Fruit fly (Drosophila melanogaster) whole organism, pupa: ENCODE results near the gene Dnai2.

ENCODE experiments used
- CG15710 ChIP-seq: fragments of 200-800 bp; sonication (Bioruptor generic); optimal IDR thresholded peaks from 2 replicates; lab custom pipeline; 2018; ENCODE audit warnings: missing biosample characterization, mild to moderate bottlenecking, missing genetic modification characterization, moderate library complexity
- CG8301 ChIP-seq: fragments of 200-800 bp; sonication (Bioruptor generic); optimal IDR thresholded peaks from 2 replicates; lab custom pipeline; 2018; ENCODE audit warnings: missing biosample characterization, mild to moderate bottlenecking, missing genetic modification characterization
- D1 ChIP-seq: fragments of 200-800 bp; sonication (Bioruptor generic); optimal IDR thresholded peaks from 2 replicates; lab custom pipeline; 2018; ENCODE audit warnings: missing biosample characterization, mild to moderate bottlenecking, missing genetic modification characterization, moderate library complexity
- Snoo ChIP-seq: fragments of 200-800 bp; sonication (Bioruptor generic); optimal IDR thresholded peaks from 3 replicates; lab custom pipeline; 2017; ENCODE audit warnings: missing biosample characterization, mild to moderate bottlenecking, missing genetic modification characterization, inconsistent platforms

DNA sequence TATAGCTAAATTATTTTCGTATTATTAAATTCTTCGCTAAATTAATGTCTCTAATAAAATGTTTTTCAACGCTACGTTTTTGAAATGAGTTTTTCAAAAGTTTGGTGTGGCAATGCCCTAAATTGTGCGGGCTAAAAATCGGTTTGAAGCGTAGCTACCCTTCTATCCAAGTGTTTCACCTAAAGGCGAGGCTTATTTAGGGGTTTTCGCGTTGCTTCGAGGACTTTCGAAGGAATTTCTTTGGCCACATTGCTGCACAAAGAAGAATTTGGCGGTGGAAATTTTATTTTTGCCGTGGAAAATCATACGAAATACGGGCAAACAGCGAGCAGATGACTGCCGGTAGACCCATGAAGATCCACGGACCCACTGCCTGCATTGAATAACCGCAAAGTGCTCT lies 17.3 kb downstream of the Dnai2 start, which contains the start of gene TfIIEalpha:
- TF ChIP-seq CG15710 (tag; lab: Kevin White, UChicago) (no peak), Snoo (no peak), D1 (tag; lab: Kevin White, UChicago) (peak; percentile 21), CG8301 (tag; lab: Kevin White, UChicago) (no peak)
